Fruit fly (Drosophila melanogaster) whole organism: Measurements from ENCODE around the gene TBC1D5.

Experiments used
- CG8478 ChIP-seq: fragments of >200 bp; optimal IDR thresholded peaks from 2 replicates; lab custom pipeline; 2018; ENCODE audit warnings: inconsistent platforms
- Dll ChIP-seq: fragments of >200 bp; optimal IDR thresholded peaks from 2 replicates; lab custom pipeline; 2017
- EcR ChIP-seq, 2 experiments: fragments of >200 bp; optimal IDR thresholded peaks; 2 replicates each; lab custom pipeline; 2017; ENCODE audit warnings: missing biosample characterization in 2 of 2, missing genetic modification characterization in 2 of 2, missing genetic modification reagents in 2 of 2
- pan ChIP-seq: fragments of >200 bp; optimal IDR thresholded peaks from 2 replicates; lab custom pipeline; 2017
- psq ChIP-seq: fragments of >200 bp; optimal IDR thresholded peaks from 2 replicates; lab custom pipeline; 2017

DNA sequence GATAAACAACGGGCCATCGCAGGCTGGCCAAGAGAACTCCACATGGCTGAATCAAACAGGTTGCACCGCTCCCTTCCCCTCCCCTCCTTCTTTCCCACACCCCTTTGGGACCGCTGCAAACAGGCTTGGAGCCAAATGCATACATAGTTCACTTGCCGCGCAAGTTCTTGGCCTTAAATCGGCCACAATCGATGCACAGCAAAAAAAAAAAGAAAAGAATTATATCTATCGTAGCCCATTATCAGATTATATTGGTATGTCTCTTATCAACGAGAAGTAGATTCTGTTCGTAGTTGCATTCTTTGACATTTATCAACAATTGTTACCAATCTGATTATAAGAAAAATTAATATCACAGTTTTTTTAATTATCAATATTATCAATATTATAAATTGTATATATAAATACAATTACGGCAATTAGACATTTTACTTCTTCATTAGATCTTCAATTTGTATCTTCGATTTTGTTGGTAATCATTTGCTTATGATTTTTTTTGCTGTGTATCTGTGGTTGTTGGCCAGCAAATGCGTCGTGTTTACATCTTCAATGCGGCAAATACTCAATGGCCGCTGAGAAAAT, 33.6 kb upstream of the TBC1D5 start:
- TF ChIP-seq pan (lab: Kevin White, UChicago) (no peak), psq (lab: Kevin White, UChicago) (no peak), Dll (lab: Kevin White, UChicago) (no peak), EcR (GFP tag; optimal IDR thresholded peaks at IDR 0.05; lab: Kevin White, UChicago) (no peak), CG8478 (lab: Kevin White, UChicago) (no peak)
